Fruit fly (Drosophila melanogaster) whole organism, larva: Measurements from ENCODE around the gene CG9636.

Experiments used
- noc ChIP-seq: fragments of 200-800 bp; sonication (Bioruptor generic); optimal IDR thresholded peaks from 3 replicates; lab custom pipeline; 2019; ENCODE audit warnings: missing biosample characterization, mild to moderate bottlenecking, missing genetic modification characterization, moderate library complexity

Gene CG9636

dm6 chr3R:8243720-8244119, at the start of gene CG9636, which contains the start of the genes CG18749 and CG33722:
TSS of gene CG9636 (minus strand) at chr3R:8243792.
TSS of gene CG18749 (plus strand) at chr3R:8244055.
TSS of gene CG33722 (plus strand) at chr3R:8244055.
- peak; percentile 74 for TF ChIP-seq noc (tag; lab: Kevin White, UChicago)

- no peak for TF ChIP-seq noc (tag; lab: Kevin White, UChicago)
Measured at dm6 chr3R:8292034-8292433, 48.4 kb upstream of the CG9636 start, which contains the start of gene CG31463. TSS of gene CG31463 (plus strand) at chr3R:8292335.

DNA sequence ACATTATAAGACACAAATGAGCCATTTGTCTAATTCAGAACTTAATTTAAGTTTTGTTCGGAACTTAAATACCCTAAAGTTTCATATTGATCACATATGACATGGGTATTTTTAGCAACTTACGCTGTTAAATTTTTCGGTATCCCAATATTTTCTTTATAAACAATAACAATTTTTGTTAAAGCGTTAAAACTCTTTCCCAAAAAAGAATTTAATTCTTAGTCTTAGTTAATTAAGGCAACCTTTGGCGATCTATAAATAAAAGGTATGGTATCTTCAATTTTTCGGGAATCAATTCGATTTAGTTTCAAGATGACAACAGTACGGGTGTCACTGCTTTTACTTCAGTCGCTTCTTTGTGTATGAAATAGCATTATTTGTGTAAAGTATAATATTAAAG, 47.3 kb upstream of the CG9636 start, which contains the start of gene CG31464:
Gene CG31464, plus strand, starts transcription at position 301 of the 400 bp plus-strand sequence.
- TF ChIP-seq noc (tag; lab: Kevin White, UChicago): no peak

- no peak for TF ChIP-seq noc (tag; lab: Kevin White, UChicago)
Measured at dm6 chr3R:8290478-8290877, 46.9 kb upstream of the CG9636 start, which contains the start of gene CG11672. TSS of gene CG11672 (minus strand) at chr3R:8290578.

dm6 chr3R:8288790-8289189, 45.2 kb upstream of the CG9636 start:
- TF ChIP-seq noc (tag; lab: Kevin White, UChicago): no peak

DNA sequence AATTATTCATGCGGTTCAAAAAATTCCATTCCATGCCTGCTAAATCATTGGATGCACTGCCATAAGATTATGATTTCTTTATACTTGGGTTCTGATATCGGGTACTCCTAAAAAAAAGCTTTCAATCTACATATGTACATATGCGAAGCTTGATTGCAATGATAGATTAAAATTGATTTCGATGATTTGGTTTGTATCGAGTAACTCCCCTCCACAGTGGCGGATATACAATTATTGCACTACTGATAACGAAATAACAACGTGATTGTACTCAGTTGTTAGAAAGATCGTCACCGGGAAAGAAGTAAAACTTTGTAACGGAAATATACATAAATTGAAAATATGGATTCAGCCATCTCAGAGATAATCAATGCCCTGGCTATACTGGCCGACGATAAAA, 44.1 kb upstream of the CG9636 start, which contains the start of gene Nazo:
Gene Nazo, plus strand, starts transcription at position 180 of the 400 bp plus-strand sequence.
- no peak for TF ChIP-seq noc (tag; lab: Kevin White, UChicago)

dm6 chr3R:8285727-8286344, 42.2 kb upstream of the CG9636 start:
- no peak for TF ChIP-seq noc (tag; lab: Kevin White, UChicago)

DNA sequence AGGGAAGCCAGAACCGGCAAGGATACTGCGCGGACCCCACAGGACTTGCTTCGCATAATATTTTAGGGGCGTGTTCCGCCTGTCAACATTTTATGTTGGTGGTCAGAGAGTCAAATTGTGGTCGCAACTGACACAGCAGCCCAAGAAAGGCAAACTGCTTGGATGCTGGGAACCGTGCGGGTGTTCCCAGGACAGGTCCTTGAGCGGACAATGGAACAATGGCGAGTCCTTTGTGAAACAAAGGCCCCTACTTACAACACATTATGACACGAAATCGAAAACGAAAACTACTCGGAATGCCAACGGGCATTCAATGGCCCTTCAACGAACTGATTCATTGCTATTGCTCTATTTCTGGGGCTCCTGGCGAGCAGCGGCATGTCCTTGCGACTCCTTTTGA, 40.6 kb upstream of the CG9636 start:
- no peak for TF ChIP-seq noc (tag; lab: Kevin White, UChicago)

dm6 chr3R:8282727-8283126, 39.1 kb upstream of the CG9636 start:
- TF ChIP-seq noc (tag; lab: Kevin White, UChicago): no peak

DNA sequence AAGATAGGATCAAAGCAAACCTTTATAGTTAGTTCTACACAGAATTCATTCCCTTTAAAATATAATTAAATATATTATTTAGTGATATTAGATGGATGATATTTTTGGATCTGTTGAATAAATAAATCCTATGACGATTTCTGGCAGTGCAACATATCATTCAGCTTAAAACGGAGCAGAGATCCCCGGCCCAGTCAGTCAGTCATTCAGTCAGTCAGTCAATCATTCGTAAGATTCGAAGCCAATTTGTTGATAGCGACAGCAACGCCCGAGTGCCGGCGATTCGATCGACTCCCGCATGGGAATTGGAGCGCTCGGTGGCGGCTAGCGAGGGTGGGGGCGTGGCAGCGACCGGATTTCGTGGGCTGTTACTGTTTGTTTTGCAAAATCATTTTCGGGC, 36.4 kb upstream of the CG9636 start:
- no peak for TF ChIP-seq noc (tag; lab: Kevin White, UChicago)

- no peak for TF ChIP-seq noc (tag; lab: Kevin White, UChicago)
Measured at dm6 chr3R:8277494-8278293, 34.1 kb upstream of the CG9636 start, which contains the start of gene ato. TSS of gene ato (plus strand) at chr3R:8278052.

DNA sequence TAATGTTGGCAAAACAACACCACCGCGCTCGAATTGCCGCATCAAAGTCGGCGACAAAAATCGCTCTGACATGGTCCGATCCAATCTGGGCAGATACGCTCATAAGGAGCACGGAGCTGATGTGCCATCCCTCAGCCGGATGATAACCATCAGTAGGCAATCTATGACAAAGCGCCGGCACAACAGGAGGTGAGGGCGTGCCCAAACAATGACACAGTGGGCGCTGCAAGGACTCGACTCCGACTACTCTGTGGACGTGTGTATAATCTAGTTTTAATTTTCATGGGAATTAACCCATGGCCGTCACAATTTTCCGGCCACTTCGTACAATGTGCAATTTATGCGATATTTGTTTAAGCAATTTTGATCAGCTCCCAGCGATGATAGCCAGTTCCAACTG, 31.4 kb upstream of the CG9636 start:
- TF ChIP-seq noc (tag; lab: Kevin White, UChicago): no peak

dm6 chr3R:8272573-8273165, 29.1 kb upstream of the CG9636 start:
- no peak for TF ChIP-seq noc (tag; lab: Kevin White, UChicago)

dm6 chr3R:8269740-8270139, 26.1 kb upstream of the CG9636 start, which contains the start of gene CG9630:
TSS of gene CG9630 (minus strand) at chr3R:8269896.
- TF ChIP-seq noc (tag; lab: Kevin White, UChicago): no peak

DNA sequence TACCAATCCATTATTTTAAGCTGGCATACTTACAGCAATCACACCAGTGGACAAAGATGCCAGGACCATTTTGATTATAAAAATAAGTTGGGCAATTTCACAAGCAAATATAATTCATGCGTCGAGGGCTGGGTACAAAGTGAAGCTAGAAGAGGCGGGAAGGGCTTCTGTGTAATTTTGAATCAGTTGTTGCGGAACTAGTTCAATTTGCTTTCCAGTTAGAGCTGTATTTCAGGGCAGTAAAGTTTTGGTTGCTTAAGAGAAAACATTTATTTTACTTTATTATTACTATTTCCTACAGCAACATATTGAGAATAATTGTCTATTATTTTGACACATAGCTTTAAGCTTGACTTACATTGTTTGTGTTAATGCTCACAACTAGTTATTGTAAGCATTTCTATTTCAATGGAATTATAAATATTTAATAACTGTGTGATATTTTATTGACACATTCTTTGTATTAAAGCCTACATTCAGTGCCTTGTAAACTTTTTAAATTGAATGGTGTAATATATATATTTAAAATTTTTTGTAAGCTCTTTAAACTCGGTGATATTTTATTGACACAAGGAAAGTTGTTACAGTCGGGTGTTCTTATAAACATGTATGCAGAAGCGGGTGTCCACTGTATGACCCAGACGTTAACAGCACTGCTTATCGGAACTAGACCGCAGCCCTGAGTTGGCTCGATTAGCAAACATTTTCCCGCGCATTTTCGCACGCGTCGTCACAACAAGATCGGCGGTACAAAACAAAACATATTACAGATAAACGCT, 20.9 kb upstream of the CG9636 start, which contains the start of the genes RPA1 and Mcm2:
Gene RPA1, minus strand, starts transcription at position 150 of the 779 bp plus-strand sequence.
Gene Mcm2, plus strand, starts transcription at position 669 of the 779 bp plus-strand sequence.
- TF ChIP-seq noc (tag; lab: Kevin White, UChicago): peak; percentile 81
